Worm (Caenorhabditis elegans) whole organism, mixed stage, embryonic: ENCODE measurements around the gene srh-170.

ENCODE experiments used
- M03D4.4 ChIP-seq: sonication (generic microtip); optimal IDR thresholded peaks from 2 replicates; lab custom pipeline; 2017; ENCODE audit warnings: mild to moderate bottlenecking, missing genetic modification characterization, missing compliant biosample characterization
- bed-3 ChIP-seq: fragments of 200-800 bp; sonication (Bioruptor generic); optimal IDR thresholded peaks from 3 replicates; lab custom pipeline; 2018; ENCODE audit warnings: mild to moderate bottlenecking, missing genetic modification characterization, moderate library complexity, missing compliant biosample characterization
- blmp-1 ChIP-seq: fragments of 150-350 bp; optimal IDR thresholded peaks from 2 replicates; lab custom pipeline; 2014; ENCODE audit warnings: missing biosample characterization, missing genetic modification characterization
- ceh-39 ChIP-seq: fragments of 150-350 bp; optimal IDR thresholded peaks from 2 replicates; lab custom pipeline; 2014; ENCODE audit warnings: missing biosample characterization, missing genetic modification characterization
- ceh-43 ChIP-seq: fragments of 200-800 bp; sonication (Bioruptor generic); optimal IDR thresholded peaks from 2 replicates; lab custom pipeline; 2018; ENCODE audit warnings: mild to moderate bottlenecking, missing genetic modification characterization, moderate library complexity, missing compliant biosample characterization
- ceh-83 ChIP-seq: fragments of 200-800 bp; sonication (Bioruptor generic); optimal IDR thresholded peaks from 2 replicates; lab custom pipeline; 2018; ENCODE audit warnings: mild to moderate bottlenecking, missing genetic modification characterization, missing compliant biosample characterization
- drap-1 ChIP-seq: fragments of 200-800 bp; sonication (Bioruptor generic); optimal IDR thresholded peaks from 3 replicates; lab custom pipeline; 2018; ENCODE audit warnings: mild to moderate bottlenecking, missing genetic modification characterization, missing compliant biosample characterization
- elt-1 ChIP-seq: sonication (generic microtip); optimal IDR thresholded peaks from 2 replicates; lab custom pipeline; 2017; ENCODE audit warnings: missing genetic modification characterization, mild to moderate bottlenecking, missing compliant biosample characterization, antibody characterized with exemption, moderate library complexity, borderline replicate concordance; ENCODE audit not compliant: insufficient read depth
- ham-2 ChIP-seq: fragments of 200-800 bp; sonication (Bioruptor generic); optimal IDR thresholded peaks from 2 replicates; lab custom pipeline; 2018; ENCODE audit warnings: mild to moderate bottlenecking, missing genetic modification characterization, missing compliant biosample characterization
- hlh-1 ChIP-seq: fragments of 150-350 bp; optimal IDR thresholded peaks from 2 replicates; lab custom pipeline; 2014; ENCODE audit warnings: missing biosample characterization, missing genetic modification reagents, missing genetic modification characterization
- lin-13 ChIP-seq: fragments of 150-350 bp; optimal IDR thresholded peaks from 2 replicates; lab custom pipeline; 2014; ENCODE audit warnings: missing biosample characterization, missing genetic modification characterization
- lin-32 ChIP-seq: fragments of 200-800 bp; sonication (Bioruptor generic); optimal IDR thresholded peaks from 2 replicates; lab custom pipeline; 2018; ENCODE audit warnings: mild to moderate bottlenecking, missing genetic modification characterization, missing compliant biosample characterization
- lsy-2 ChIP-seq: fragments of 150-350 bp; optimal IDR thresholded peaks from 2 replicates; lab custom pipeline; 2014; ENCODE audit warnings: missing biosample characterization, missing genetic modification characterization
- mab-5 ChIP-seq: fragments of 150-350 bp; optimal IDR thresholded peaks from 2 replicates; lab custom pipeline; 2014; ENCODE audit warnings: missing biosample characterization, missing genetic modification characterization
- mep-1 ChIP-seq: fragments of 150-350 bp; optimal IDR thresholded peaks from 2 replicates; lab custom pipeline; 2017; ENCODE audit warnings: missing biosample characterization, missing genetic modification reagents, missing genetic modification characterization, inconsistent platforms
- mls-2 ChIP-seq: sonication (generic microtip); optimal IDR thresholded peaks from 2 replicates; lab custom pipeline; 2016; ENCODE audit warnings: mild to moderate bottlenecking, missing genetic modification characterization, moderate library complexity, missing compliant biosample characterization
- nhr-12 ChIP-seq: fragments of 150-350 bp; optimal IDR thresholded peaks from 2 replicates; lab custom pipeline; 2014; ENCODE audit warnings: missing biosample characterization, missing genetic modification characterization
- nhr-2 ChIP-seq: fragments of 150-350 bp; optimal IDR thresholded peaks from 2 replicates; lab custom pipeline; 2014; ENCODE audit warnings: missing biosample characterization, missing genetic modification characterization
- nhr-237 ChIP-seq: fragments of 150-350 bp; optimal IDR thresholded peaks from 2 replicates; lab custom pipeline; 2014; ENCODE audit warnings: missing biosample characterization, missing genetic modification characterization
- nhr-28 ChIP-seq: fragments of 150-350 bp; optimal IDR thresholded peaks from 2 replicates; lab custom pipeline; 2014; ENCODE audit warnings: missing biosample characterization, missing genetic modification characterization
- nhr-76 ChIP-seq: sonication (generic microtip); optimal IDR thresholded peaks from 2 replicates; lab custom pipeline; 2017; ENCODE audit warnings: missing biosample characterization, missing genetic modification characterization
- pha-4 ChIP-seq: fragments of 150-350 bp; optimal IDR thresholded peaks from 2 replicates; lab custom pipeline; 2018; ENCODE audit warnings: missing biosample characterization, missing genetic modification reagents, missing genetic modification characterization
- sem-2 ChIP-seq: fragments of 200-800 bp; sonication (Bioruptor generic); optimal IDR thresholded peaks from 2 replicates; lab custom pipeline; 2018; ENCODE audit warnings: mild to moderate bottlenecking, missing genetic modification characterization, missing compliant biosample characterization
- snpc-4 ChIP-seq: fragments of 150-350 bp; optimal IDR thresholded peaks from 2 replicates; lab custom pipeline; 2014; ENCODE audit warnings: missing biosample characterization, missing genetic modification characterization
- tbx-8 ChIP-seq: fragments of 200-800 bp; sonication (Bioruptor generic); optimal IDR thresholded peaks from 2 replicates; lab custom pipeline; 2018; ENCODE audit warnings: mild to moderate bottlenecking, missing genetic modification characterization, moderate library complexity, missing compliant biosample characterization
- unc-120 ChIP-seq: sonication (generic microtip); optimal IDR thresholded peaks from 2 replicates; lab custom pipeline; 2017; ENCODE audit warnings: missing genetic modification characterization, missing compliant biosample characterization; ENCODE audit not compliant: poor library complexity, severe bottlenecking
- unc-39 ChIP-seq: fragments of 150-350 bp; optimal IDR thresholded peaks from 2 replicates; lab custom pipeline; 2014; ENCODE audit warnings: missing biosample characterization, missing genetic modification characterization
- unc-62 ChIP-seq: fragments of 150-350 bp; optimal IDR thresholded peaks from 2 replicates; lab custom pipeline; 2014; ENCODE audit warnings: missing biosample characterization, missing genetic modification reagents, missing genetic modification characterization
- zip-8 ChIP-seq: fragments of 150-350 bp; optimal IDR thresholded peaks from 2 replicates; lab custom pipeline; 2014; ENCODE audit warnings: missing biosample characterization, missing genetic modification characterization
- ztf-11 ChIP-seq: fragments of 150-350 bp; optimal IDR thresholded peaks from 2 replicates; lab custom pipeline; 2014; ENCODE audit warnings: missing biosample characterization, missing genetic modification characterization

Gene srh-170

DNA sequence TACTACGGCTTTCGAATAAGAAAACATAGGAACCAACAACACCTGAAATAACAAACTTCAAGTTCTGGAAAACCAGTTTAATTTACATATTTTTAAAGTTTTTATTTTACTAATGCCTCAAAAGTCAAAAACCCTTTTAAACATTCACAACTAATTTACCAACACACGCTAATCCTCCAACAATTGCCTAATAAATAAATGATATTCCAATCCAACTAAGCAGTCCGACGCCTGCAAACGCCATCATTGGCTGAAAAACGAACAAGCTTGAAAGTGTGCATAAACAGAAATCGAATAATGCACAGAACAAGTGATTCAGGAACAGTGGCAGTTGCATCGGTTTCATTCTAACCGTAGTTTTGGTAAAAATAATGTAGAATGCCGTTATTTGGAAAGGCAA is 20.9 kb downstream of the srh-170 start:
- TF ChIP-seq drap-1 (GFP tag; lab: Kevin White, UChicago) (no peak), ceh-83 (GFP tag; lab: Kevin White, UChicago) (no peak), nhr-76 (tag; lab: Kevin White, UChicago) (no peak), ceh-39 (no peak), hlh-1 (tag; lab: Kevin White, UChicago) (no peak), nhr-28 (tag; lab: Kevin White, UChicago) (no peak), ztf-11 (no peak), nhr-12 (tag; lab: Kevin White, UChicago) (no peak), zip-8 (tag; lab: Kevin White, UChicago) (no peak), tbx-8 (GFP tag; lab: Kevin White, UChicago) (no peak), unc-39 (tag; lab: Kevin White, UChicago) (no peak), blmp-1 (tag; lab: Kevin White, UChicago) (no peak), M03D4.4 (tag; lab: Kevin White, UChicago) (no peak)

ce11 chrV:15361412-15361811 is 27.3 kb downstream of the srh-170 start, which contains the start of gene ech-1.1:
TSS of gene ech-1.1 (minus strand) at chrV:15361512.
- peak; percentile 32 for TF ChIP-seq hlh-1 (tag; lab: Kevin White, UChicago)

DNA sequence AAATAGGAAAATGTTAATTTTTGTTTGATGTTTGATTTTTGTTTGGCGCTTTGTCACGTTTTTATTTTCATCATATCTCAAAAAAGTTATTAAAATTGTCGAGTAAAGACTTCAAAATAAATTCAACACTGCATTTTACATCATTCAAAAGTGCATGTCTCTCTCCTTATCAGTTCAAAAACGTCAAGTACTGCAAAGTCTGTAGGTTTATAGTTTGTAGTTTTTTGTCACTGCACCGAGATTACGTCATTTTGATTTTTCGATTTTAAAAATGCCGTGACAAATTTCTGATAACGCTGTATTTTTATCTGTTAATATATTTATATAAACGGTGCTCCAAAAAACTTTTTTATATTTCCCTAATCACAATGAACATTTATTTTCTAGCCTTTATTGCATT is 34.0 kb downstream of the srh-170 start, which contains the start of gene C29F3.7:
Gene C29F3.7 (plus strand): TSS at position 254 of the 400 bp plus-strand sequence.
- TF ChIP-seq ztf-11 = no peak
- no peak for TF ChIP-seq mls-2
- TF ChIP-seq unc-120 (tag; lab: Kevin White, UChicago) = no peak
- no peak for TF ChIP-seq ceh-43
- no peak for TF ChIP-seq lin-13 (tag; lab: Kevin White, UChicago)
- TF ChIP-seq tbx-8 (GFP tag; lab: Kevin White, UChicago) = no peak
- TF ChIP-seq ceh-83 (GFP tag; lab: Kevin White, UChicago) = no peak
- TF ChIP-seq zip-8 (tag; lab: Kevin White, UChicago) = no peak
- TF ChIP-seq nhr-76 (tag; lab: Kevin White, UChicago) = no peak
- TF ChIP-seq mep-1 (tag; lab: Kevin White, UChicago) = no peak
- TF ChIP-seq, all 35 proteins: peak for 0

DNA sequence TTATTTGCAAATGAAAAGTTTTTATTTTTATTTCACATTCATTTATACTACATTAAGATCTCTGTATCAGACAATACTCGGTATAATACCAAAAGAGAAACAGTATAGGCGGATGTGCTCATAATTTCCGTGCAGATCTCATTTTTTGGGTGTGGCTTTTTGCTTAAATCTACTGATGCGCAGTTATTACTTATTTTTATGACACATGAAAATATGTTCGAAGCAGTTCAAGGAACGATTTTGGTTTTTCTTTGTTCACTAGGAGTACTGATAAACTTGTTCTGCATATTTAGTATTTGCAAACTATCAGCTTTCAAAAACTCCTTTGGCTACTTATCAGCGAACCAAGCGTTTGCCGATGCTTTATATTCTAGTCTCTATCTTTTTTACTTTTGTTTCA is 36.3 kb downstream of the srh-170 start, which contains the start of gene srx-58:
Gene srx-58 (plus strand): TSS at position 301 of the 400 bp plus-strand sequence.
- TF ChIP-seq sem-2 (GFP tag; lab: Kevin White, UChicago) (no peak), unc-39 (tag; lab: Kevin White, UChicago) (no peak), nhr-237 (tag; lab: Kevin White, UChicago) (no peak), nhr-28 (tag; lab: Kevin White, UChicago) (no peak), mab-5 (no peak), lin-32 (GFP tag; lab: Kevin White, UChicago) (no peak), ceh-43 (no peak), pha-4 (tag; lab: Kevin White, UChicago) (no peak), ceh-39 (no peak), drap-1 (GFP tag; lab: Kevin White, UChicago) (no peak), ztf-11 (no peak), ham-2 (GFP tag; lab: Kevin White, UChicago) (no peak), nhr-76 (tag; lab: Kevin White, UChicago) (no peak), mep-1 (tag; lab: Kevin White, UChicago) (no peak), snpc-4 (tag; lab: Kevin White, UChicago) (no peak), nhr-2 (no peak), tbx-8 (GFP tag; lab: Kevin White, UChicago) (no peak), nhr-12 (tag; lab: Kevin White, UChicago) (no peak), hlh-1 (tag; lab: Kevin White, UChicago) (no peak)

- no peak for TF ChIP-seq nhr-237 (tag; lab: Kevin White, UChicago)
- no peak for TF ChIP-seq tbx-8 (GFP tag; lab: Kevin White, UChicago)
- TF ChIP-seq unc-120 (tag; lab: Kevin White, UChicago) = no peak
- no peak for TF ChIP-seq nhr-76 (tag; lab: Kevin White, UChicago)
- no peak for TF ChIP-seq pha-4 (tag; lab: Kevin White, UChicago)
- TF ChIP-seq bed-3 (GFP tag; lab: Kevin White, UChicago) = no peak
- TF ChIP-seq unc-39 (tag; lab: Kevin White, UChicago) = no peak
- TF ChIP-seq lsy-2 = no peak
- TF ChIP-seq elt-1 (tag; lab: Kevin White, UChicago) = no peak
- TF ChIP-seq drap-1 (GFP tag; lab: Kevin White, UChicago) = no peak
- no peak for TF ChIP-seq unc-62 (GFP tag; lab: Kevin White, UChicago)
Observed at ce11 chrV:15350615-15351014, 38.1 kb downstream of the srh-170 start, which contains the start of gene clec-231. TSS of gene clec-231 (minus strand) at chrV:15350715.
